Fruit fly (Drosophila melanogaster) whole organism, wandering third instar larva: Measurements from ENCODE around the gene CG9483.

Experiments used
- Dfd ChIP-seq: fragments of >200 bp; optimal IDR thresholded peaks from 2 replicates; lab custom pipeline; 2017; ENCODE audit warnings: missing biosample characterization, missing genetic modification characterization
- brk ChIP-seq: fragments of 200-800 bp; sonication (Bioruptor generic); optimal IDR thresholded peaks from 2 replicates; lab custom pipeline; 2016; ENCODE audit warnings: missing biosample characterization, mild to moderate bottlenecking, missing genetic modification characterization
- foxo ChIP-seq, 2 experiments: fragments of 200-800 bp; sonication (Bioruptor generic); optimal IDR thresholded peaks; 2 replicates in 1 of 2; 3 replicates in 1 of 2; lab custom pipeline; 2016 to 2017; ENCODE audit warnings: missing biosample characterization in 2 of 2, missing genetic modification characterization in 2 of 2
- h ChIP-seq: fragments of 200-800 bp; sonication (Bioruptor generic); optimal IDR thresholded peaks from 3 replicates; lab custom pipeline; 2016; ENCODE audit warnings: missing biosample characterization, mild to moderate bottlenecking, missing genetic modification characterization
- lola ChIP-seq: fragments of >200 bp; optimal IDR thresholded peaks from 2 replicates; lab custom pipeline; 2017; ENCODE audit warnings: missing biosample characterization, missing genetic modification characterization
- pan ChIP-seq: fragments of >200 bp; optimal IDR thresholded peaks from 2 replicates; lab custom pipeline; 2017
- psq ChIP-seq: fragments of 200-800 bp; sonication (Bioruptor generic); optimal IDR thresholded peaks from 3 replicates; lab custom pipeline; 2017; ENCODE audit warnings: missing biosample characterization, mild to moderate bottlenecking, missing genetic modification characterization, moderate library complexity
- tai ChIP-seq: sonication (Bioruptor generic); optimal IDR thresholded peaks from 2 replicates; lab custom pipeline; 2016; ENCODE audit warnings: missing biosample characterization, missing genetic modification characterization
- woc ChIP-seq: sonication (Bioruptor generic); optimal IDR thresholded peaks from 2 replicates; lab custom pipeline; 2016; ENCODE audit warnings: missing biosample characterization, mild to moderate bottlenecking, missing genetic modification characterization

- no peak for TF ChIP-seq pan (lab: Kevin White, UChicago)
- TF ChIP-seq psq (GFP tag; lab: Kevin White, UChicago) = no peak
- no peak for TF ChIP-seq Dfd (GFP tag; lab: Kevin White, UChicago)
- TF ChIP-seq brk = no peak
- TF ChIP-seq woc (GFP tag; lab: Kevin White, UChicago) = no peak
- no peak for TF ChIP-seq foxo (GFP tag; optimal IDR thresholded peaks at IDR 0.05; lab: Kevin White, UChicago)
- TF ChIP-seq h (GFP tag; lab: Kevin White, UChicago) = no peak
- no peak for TF ChIP-seq tai (GFP tag; lab: Kevin White, UChicago)
- TF ChIP-seq lola (GFP tag; lab: Kevin White, UChicago) = no peak
Measured at dm6 chr2L:8865550-8865949, 1.0 kb upstream of the CG9483 start, which contains the start of gene CG32983.
